Worm (Caenorhabditis elegans) whole organism, L4 larva: ENCODE results near the gene C06A8.8.

ENCODE experiments used
- F10B5.3 ChIP-seq: sonication (generic microtip); optimal IDR thresholded peaks from 2 replicates; lab custom pipeline; 2016; ENCODE audit warnings: mild to moderate bottlenecking, missing genetic modification characterization, missing compliant biosample characterization
- F26F4.8 ChIP-seq: fragments of 200-800 bp; sonication (Bioruptor generic); conservative IDR thresholded peaks from 2 replicates; pipeline ENCODE4 v1.3.6; 2022; ENCODE audit warnings: missing genetic modification characterization, missing compliant biosample characterization
- F44E2.7 ChIP-seq: fragments of 200-800 bp; sonication (Bioruptor generic); IDR thresholded peaks from 2 replicates; pipeline ENCODE4 v2.1.2; 2022; ENCODE audit warnings: missing genetic modification characterization, missing compliant biosample characterization
- R02D3.7 ChIP-seq: fragments of 150-350 bp; sonication (generic microtip); optimal IDR thresholded peaks from 3 replicates; lab custom pipeline; 2014; ENCODE audit warnings: missing biosample characterization, missing genetic modification characterization
- T20F7.1 ChIP-seq: fragments of 200-800 bp; sonication (Bioruptor generic); optimal IDR thresholded peaks from 2 replicates; lab custom pipeline; 2018; ENCODE audit warnings: mild to moderate bottlenecking, missing genetic modification characterization, missing compliant biosample characterization
- Y48G9A.11 ChIP-seq: fragments of 200-800 bp; sonication (Bioruptor generic); IDR thresholded peaks from 2 replicates; pipeline ENCODE4 v1.3.6; 2022; ENCODE audit warnings: missing genetic modification reagents, missing genetic modification characterization, missing compliant biosample characterization
- aha-1 ChIP-seq: fragments of 150-350 bp; peaks from one replicate; lab custom pipeline; 2014; ENCODE audit warnings: missing biosample characterization, missing genetic modification characterization
- attf-4 ChIP-seq: sonication (generic microtip); optimal IDR thresholded peaks from 3 replicates; lab custom pipeline; 2017; ENCODE audit warnings: missing biosample characterization, missing genetic modification characterization
- ceh-20 ChIP-seq: fragments of 200-800 bp; sonication (Bioruptor generic); IDR thresholded peaks from 2 replicates; pipeline ENCODE4 v1.3.6; 2022; ENCODE audit warnings: missing genetic modification reagents, missing genetic modification characterization, missing compliant biosample characterization
- ceh-28 ChIP-seq: fragments of 150-350 bp; optimal IDR thresholded peaks from 2 replicates; lab custom pipeline; 2014; ENCODE audit warnings: missing biosample characterization, missing genetic modification reagents, missing genetic modification characterization
- ceh-82 ChIP-seq: sonication (generic microtip); optimal IDR thresholded peaks from 2 replicates; lab custom pipeline; 2017; ENCODE audit warnings: missing biosample characterization, missing genetic modification characterization
- ces-1 ChIP-seq: fragments of 150-350 bp; sonication (generic microtip); optimal IDR thresholded peaks from 4 replicates; lab custom pipeline; 2014; ENCODE audit warnings: missing biosample characterization, missing genetic modification reagents, missing genetic modification characterization
- cey-2 ChIP-seq: sonication (generic microtip); optimal IDR thresholded peaks from 3 replicates; lab custom pipeline; 2017; ENCODE audit warnings: missing genetic modification characterization, mild to moderate bottlenecking, missing compliant biosample characterization, antibody characterized with exemption, borderline replicate concordance; ENCODE audit not compliant: insufficient read depth
- daf-12 ChIP-seq: fragments of 150-350 bp; optimal IDR thresholded peaks from 2 replicates; lab custom pipeline; 2014; ENCODE audit warnings: missing biosample characterization, missing genetic modification reagents, missing genetic modification characterization
- daf-16 ChIP-seq, 3 experiments: sonication (generic microtip); optimal IDR thresholded peaks; 2 replicates each; lab custom pipeline; 2016 to 2017; ENCODE audit warnings: missing genetic modification characterization in 3 of 3, missing genetic modification reagents in 3 of 3, mild to moderate bottlenecking in 2 of 3, missing compliant biosample characterization in 2 of 3, missing biosample characterization in 1 of 3, moderate library complexity in 1 of 3
- dpl-1 ChIP-seq: fragments of 150-350 bp; optimal IDR thresholded peaks from 2 replicates; lab custom pipeline; 2014; ENCODE audit warnings: missing biosample characterization, missing genetic modification reagents, missing genetic modification characterization
- duxl-1 ChIP-seq: sonication (generic microtip); optimal IDR thresholded peaks from 2 replicates; lab custom pipeline; 2016; ENCODE audit warnings: mild to moderate bottlenecking, missing genetic modification characterization, moderate library complexity, missing compliant biosample characterization; ENCODE audit not compliant: poor library complexity
- dve-1 ChIP-seq: sonication (generic microtip); optimal IDR thresholded peaks from 2 replicates; lab custom pipeline; 2017; ENCODE audit warnings: antibody characterized with exemption, mild to moderate bottlenecking, missing genetic modification characterization, missing compliant biosample characterization; ENCODE audit not compliant: insufficient read depth
- hif-1 ChIP-seq, 2 experiments: sonication (generic microtip); optimal IDR thresholded peaks; 2 replicates each; lab custom pipeline; 2016 to 2017; ENCODE audit warnings: missing compliant biosample characterization in 2 of 2, missing genetic modification characterization in 2 of 2, missing genetic modification reagents in 2 of 2, missing genotype in 2 of 2, mild to moderate bottlenecking in 1 of 2
- hlh-11 ChIP-seq: fragments of 200-800 bp; sonication (Bioruptor generic); optimal IDR thresholded peaks from 2 replicates; lab custom pipeline; 2018; ENCODE audit warnings: mild to moderate bottlenecking, missing genetic modification characterization, missing compliant biosample characterization
- hmg-1.1 ChIP-seq: fragments of 200-800 bp; sonication (Bioruptor generic); IDR thresholded peaks from 2 replicates; pipeline ENCODE4 v1.3.6; 2022; ENCODE audit warnings: missing genetic modification reagents, missing genetic modification characterization, missing compliant biosample characterization
- lin-1 ChIP-seq: fragments of 200-800 bp; sonication (Bioruptor generic); IDR thresholded peaks from 2 replicates; pipeline ENCODE4 v1.3.6; 2022; ENCODE audit warnings: missing genetic modification reagents, missing genetic modification characterization, missing compliant biosample characterization
- lin-13 ChIP-seq: fragments of 150-350 bp; optimal IDR thresholded peaks from 2 replicates; lab custom pipeline; 2014; ENCODE audit warnings: missing biosample characterization, missing genetic modification reagents, missing genetic modification characterization
- lin-15B ChIP-seq: fragments of 150-350 bp; sonication (generic microtip); optimal IDR thresholded peaks from 3 replicates; lab custom pipeline; 2014; ENCODE audit warnings: missing biosample characterization, missing genetic modification characterization
- lin-38 ChIP-seq: fragments of 200-800 bp; sonication (Bioruptor generic); IDR thresholded peaks from 2 replicates; pipeline ENCODE4 v1.3.6; 2022; ENCODE audit warnings: missing genetic modification reagents, missing genetic modification characterization, missing compliant biosample characterization
- lsy-2 ChIP-seq, 2 experiments: fragments of 150-350 bp in 1 of 2; sonication (generic microtip) in 1 of 2; optimal IDR thresholded peaks; 2 replicates each; lab custom pipeline; 2014 to 2017; ENCODE audit warnings: missing biosample characterization in 2 of 2, missing genetic modification characterization in 2 of 2
- mdt-29 ChIP-seq: fragments of 200-800 bp; sonication (Bioruptor generic); IDR thresholded peaks from 2 replicates; pipeline ENCODE4 v1.3.6; 2022; ENCODE audit warnings: missing genetic modification reagents, missing genetic modification characterization, missing compliant biosample characterization
- mes-2 ChIP-seq: sonication (generic microtip); optimal IDR thresholded peaks from 2 replicates; lab custom pipeline; 2016; ENCODE audit warnings: missing genotype, mild to moderate bottlenecking, missing genetic modification characterization, missing compliant biosample characterization; ENCODE audit not compliant: poor library complexity, severe bottlenecking
- mxl-2 ChIP-seq: fragments of 200-800 bp; sonication (Bioruptor generic); conservative IDR thresholded peaks from 2 replicates; pipeline ENCODE4 v1.3.6; 2022; ENCODE audit warnings: missing genetic modification reagents, missing genetic modification characterization, missing compliant biosample characterization
- nhr-11 ChIP-seq: fragments of 150-350 bp; optimal IDR thresholded peaks from 2 replicates; lab custom pipeline; 2014; ENCODE audit warnings: missing biosample characterization, missing genetic modification characterization
- nhr-111 ChIP-seq: fragments of 200-800 bp; sonication (Bioruptor generic); optimal IDR thresholded peaks from 2 replicates; lab custom pipeline; 2018; ENCODE audit warnings: mild to moderate bottlenecking, missing genetic modification characterization, missing compliant biosample characterization
- nhr-42 ChIP-seq: fragments of 200-800 bp; sonication (Bioruptor generic); IDR thresholded peaks from 2 replicates; pipeline ENCODE4 v1.3.6; 2022; ENCODE audit warnings: missing genetic modification characterization, missing compliant biosample characterization
- nhr-76 ChIP-seq: fragments of 150-350 bp; optimal IDR thresholded peaks from 2 replicates; lab custom pipeline; 2014; ENCODE audit warnings: missing biosample characterization, missing genetic modification characterization
- nhr-77 ChIP-seq: fragments of 150-350 bp; optimal IDR thresholded peaks from 2 replicates; lab custom pipeline; 2014; ENCODE audit warnings: missing biosample characterization, missing genetic modification characterization
- pha-4 ChIP-seq, 2 experiments: fragments of 150-350 bp in 1 of 2; fragments of 200-800 bp in 1 of 2; sonication (Bioruptor generic) in 1 of 2; IDR thresholded peaks in 1 of 2; optimal IDR thresholded peaks in 1 of 2; 2 replicates each; pipeline versions ENCODE4 v1.3.6 to Lab custom; 2014 to 2022; ENCODE audit warnings: missing genetic modification characterization in 2 of 2, missing genetic modification reagents in 2 of 2, missing biosample characterization in 1 of 2, missing compliant biosample characterization in 1 of 2
- saeg-2 ChIP-seq: fragments of 200-800 bp; sonication (Bioruptor generic); IDR thresholded peaks from 2 replicates; pipeline ENCODE4 v1.3.6; 2022; ENCODE audit warnings: missing genetic modification reagents, missing genetic modification characterization, missing compliant biosample characterization
- set-16 ChIP-seq: fragments of 200-800 bp; sonication (Bioruptor generic); IDR thresholded peaks from 2 replicates; pipeline ENCODE4 v1.3.6; 2022; ENCODE audit warnings: missing genetic modification reagents, missing genetic modification characterization, missing compliant biosample characterization
- skn-1 ChIP-seq: fragments of 150-350 bp; optimal IDR thresholded peaks from 2 replicates; lab custom pipeline; 2014; ENCODE audit warnings: missing biosample characterization, missing genetic modification characterization
- tra-1 ChIP-seq: fragments of 200-800 bp; sonication (Bioruptor generic); IDR thresholded peaks from 2 replicates; pipeline ENCODE4 v1.3.6; 2022; ENCODE audit warnings: missing genetic modification reagents, missing genetic modification characterization, missing compliant biosample characterization
- unc-62 ChIP-seq, 3 experiments: fragments of 150-350 bp in 1 of 3; sonication (generic microtip); optimal IDR thresholded peaks in 2 of 3; peaks in 1 of 3; 1 replicate in 1 of 3; 2 replicates in 2 of 3; lab custom pipeline; 2014 to 2017; ENCODE audit warnings: missing biosample characterization in 3 of 3, missing genetic modification characterization in 3 of 3, missing genetic modification reagents in 3 of 3, missing genotype in 1 of 3
- vab-7 ChIP-seq: fragments of 200-800 bp; sonication (Bioruptor generic); IDR thresholded peaks from 2 replicates; pipeline ENCODE4 v1.3.6; 2022; ENCODE audit warnings: missing genetic modification reagents, missing genetic modification characterization, missing compliant biosample characterization

C06A8.8 gene

ce11 chrII:7783467-7783959 is 11.7 kb upstream of the C06A8.8 start, which contains the start of gene skr-17:
Gene skr-17 (plus strand): TSS chrII:7783517.
- TF ChIP-seq lsy-2 (tag; optimal IDR thresholded peaks at IDR 0.05; lab: Kevin White, UChicago): no peak
- TF ChIP-seq duxl-1: no peak
- peak; percentile 62 for TF ChIP-seq lin-38 (GFP tag; lab: Robert Waterston, UW)
- TF ChIP-seq pha-4 (GFP tag; IDR thresholded peaks at IDR 0.05; lab: Robert Waterston, UW): no peak
- TF ChIP-seq pha-4 (tag; optimal IDR thresholded peaks at IDR 0.05; lab: Kevin White, UChicago): no peak
- no peak for TF ChIP-seq nhr-42 (GFP tag; lab: Robert Waterston, UW)
- no peak for TF ChIP-seq nhr-11 (tag; lab: Kevin White, UChicago)
- TF ChIP-seq unc-62 (GFP tag; optimal IDR thresholded peaks at IDR 0.05 in 1 of 2; lab: Kevin White, UChicago): peak in 1 of 2 experiments; percentile 11
- no peak for TF ChIP-seq unc-62 (tag; optimal IDR thresholded peaks at IDR 0.05; lab: Kevin White, UChicago)

- TF ChIP-seq mxl-2 (GFP tag; lab: Robert Waterston, UW) (no peak), nhr-76 (tag; lab: Kevin White, UChicago) (no peak), Y48G9A.11 (GFP tag; lab: Robert Waterston, UW) (no peak), lin-38 (GFP tag; lab: Robert Waterston, UW) (peak; percentile 88), ceh-28 (tag; lab: Kevin White, UChicago) (no peak), ceh-20 (GFP tag; lab: Robert Waterston, UW) (no peak), cey-2 (tag; lab: Kevin White, UChicago) (no peak), lsy-2 (tag; optimal IDR thresholded peaks at IDR 0.05; lab: Kevin White, UChicago) (peak in 1 of 2 experiments; percentile 41), hif-1 (tag; optimal IDR thresholded peaks at IDR 0.05; lab: Kevin White, UChicago) (no peak), nhr-77 (tag; lab: Kevin White, UChicago) (no peak), T20F7.1 (GFP tag; lab: Kevin White, UChicago) (no peak), ceh-82 (no peak), mes-2 (peak; percentile 62), unc-62 (GFP tag; optimal IDR thresholded peaks at IDR 0.05 in 1 of 2; lab: Kevin White, UChicago) (no peak), unc-62 (tag; optimal IDR thresholded peaks at IDR 0.05; lab: Kevin White, UChicago) (no peak), dpl-1 (GFP tag; lab: Kevin White, UChicago) (peak; percentile 67), F10B5.3 (no peak), F44E2.7 (GFP tag; lab: Robert Waterston, UW) (no peak), pha-4 (GFP tag; IDR thresholded peaks at IDR 0.05; lab: Robert Waterston, UW) (no peak), pha-4 (tag; optimal IDR thresholded peaks at IDR 0.05; lab: Kevin White, UChicago) (peak; percentile 9), hmg-1.1 (no peak), F26F4.8 (GFP tag; lab: Robert Waterston, UW) (no peak), mdt-29 (GFP tag; lab: Robert Waterston, UW) (no peak)
Observed at ce11 chrII:7781102-7781616, 9.3 kb upstream of the C06A8.8 start, which contains the start of the genes snpc-1.1 and spdl-1. Gene snpc-1.1 (minus strand): TSS chrII:7781301. Gene spdl-1 (plus strand): TSS chrII:7781566.

ce11 chrII:7778273-7778672 is 6.5 kb upstream of the C06A8.8 start:
- TF ChIP-seq dve-1 (tag; lab: Kevin White, UChicago): peak; percentile 22
- peak; percentile 34 for TF ChIP-seq aha-1 (tag; lab: Kevin White, UChicago)
- TF ChIP-seq daf-16 (GFP tag; optimal IDR thresholded peaks at IDR 0.05; lab: Kevin White, UChicago): no peak
- peak; percentile 97 for TF ChIP-seq daf-16 (tag; optimal IDR thresholded peaks at IDR 0.05; lab: Kevin White, UChicago)
- TF ChIP-seq nhr-42 (GFP tag; lab: Robert Waterston, UW): no peak
- TF ChIP-seq saeg-2 (GFP tag; lab: Robert Waterston, UW): no peak
- TF ChIP-seq attf-4: no peak

DNA sequence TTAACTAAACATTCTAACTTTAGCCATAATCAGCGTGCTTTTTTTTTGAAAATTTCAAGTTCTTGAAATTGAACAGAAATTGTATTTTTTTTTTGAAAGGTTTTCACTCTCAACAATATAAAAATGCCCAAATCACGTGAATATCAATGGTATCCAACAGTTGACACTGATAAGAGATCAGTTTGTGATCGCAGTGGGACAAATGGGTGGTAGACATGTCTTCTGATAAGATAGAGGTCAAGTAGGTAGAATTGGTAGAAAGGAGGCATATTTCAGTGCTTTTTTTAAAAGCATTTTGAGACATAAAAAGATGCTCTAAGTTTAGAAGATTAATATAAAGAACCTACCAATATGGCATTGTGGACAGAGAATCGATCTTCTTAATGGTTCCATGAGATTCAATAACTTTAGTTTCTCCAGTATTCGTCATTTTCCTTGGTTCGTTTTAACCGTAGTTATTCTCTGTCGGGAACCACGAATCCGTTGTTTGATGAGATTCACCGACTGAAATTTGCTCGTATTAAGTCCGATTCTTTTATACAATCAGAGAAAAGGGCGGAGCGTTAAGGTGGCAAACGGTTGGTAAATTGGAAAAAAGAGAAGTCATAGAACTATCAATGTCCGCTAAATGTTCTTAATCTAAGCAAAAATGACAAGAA is 5.6 kb upstream of the C06A8.8 start, which contains the start of gene mthf-1:
TSS of gene mthf-1 (minus strand) at position 504 of the 659 bp plus-strand sequence.
- TF ChIP-seq hlh-11 (peak; percentile 69), daf-12 (tag; lab: Kevin White, UChicago) (no peak), lin-13 (GFP tag; lab: Kevin White, UChicago) (no peak), vab-7 (GFP tag; lab: Robert Waterston, UW) (no peak), lin-1 (GFP tag; lab: Robert Waterston, UW) (peak; percentile 69; the same call in 1 of the 2 replicates), unc-62 (GFP tag; optimal IDR thresholded peaks at IDR 0.05 in 1 of 2; lab: Kevin White, UChicago) (no peak), unc-62 (tag; optimal IDR thresholded peaks at IDR 0.05; lab: Kevin White, UChicago) (no peak), duxl-1 (no peak), R02D3.7 (tag; lab: Kevin White, UChicago) (no peak), ces-1 (GFP tag; lab: Kevin White, UChicago) (no peak), set-16 (GFP tag; lab: Robert Waterston, UW) (no peak), tra-1 (peak; percentile 87), nhr-111 (GFP tag; lab: Kevin White, UChicago) (no peak), lin-15B (tag; lab: Kevin White, UChicago) (no peak), skn-1 (tag; lab: Kevin White, UChicago) (no peak)
